Worm (Caenorhabditis elegans): Measurements from ENCODE around the gene jmjd-5.

The jmjd-5 gene

DNA sequence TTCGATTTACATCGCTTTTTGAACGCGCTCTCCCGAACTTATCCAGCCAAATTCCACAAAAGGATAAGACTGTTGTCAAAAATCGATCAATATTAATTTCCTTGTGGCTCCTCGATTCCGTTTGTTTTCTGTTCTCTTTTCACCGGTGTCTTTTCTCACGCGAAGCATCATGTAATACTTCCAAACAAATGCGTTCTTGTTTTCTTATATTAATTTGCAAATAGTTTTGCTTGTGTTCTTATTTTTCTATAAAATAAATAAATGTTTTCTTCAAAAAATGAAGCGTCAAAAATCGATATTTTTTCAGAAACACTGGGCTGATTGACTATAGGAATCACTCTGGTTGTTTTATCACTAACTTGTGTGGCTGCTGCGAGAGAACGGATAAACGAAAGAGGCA lies 13.7 kb upstream of the jmjd-5 start, which contains the start of gene math-33:
TSS of gene math-33 (plus strand) at position 301 of the 400 bp plus-strand sequence.
- TF ChIP-seq sea-2 (GFP tag; IDR thresholded peaks at IDR 0.05) = no peak
- no peak for TF ChIP-seq aptf-2 (GFP tag; conservative IDR thresholded peaks at IDR 0.05)
- no peak for TF ChIP-seq unc-62 (GFP tag; optimal IDR thresholded peaks at IDR 0.05)
- no peak for TF ChIP-seq cebp-2 (GFP tag; IDR thresholded peaks at IDR 0.05)
- TF ChIP-seq hmg-20 (GFP tag; IDR thresholded peaks at IDR 0.05) = no peak
- no peak for TF ChIP-seq chd-7 (tag; optimal IDR thresholded peaks at IDR 0.05)
- TF ChIP-seq mel-28 (tag; optimal IDR thresholded peaks at IDR 0.05; ENCODE audit: borderline replicate concordance) = no peak
- TF ChIP-seq dpl-1 (GFP tag; optimal IDR thresholded peaks at IDR 0.05) = no peak
- TF ChIP-seq C17E4.6 (GFP tag; IDR thresholded peaks at IDR 0.05) = no peak
- TF ChIP-seq ceh-79 (tag; optimal IDR thresholded peaks at IDR 0.05) = no peak
- no peak for TF ChIP-seq ccch-3 (GFP tag; optimal IDR thresholded peaks at IDR 0.05)
- no peak for TF ChIP-seq ztf-28 (GFP tag; IDR thresholded peaks at IDR 0.05)
- no peak for TF ChIP-seq attf-6 (GFP tag; IDR thresholded peaks at IDR 0.05)
- no peak for TF ChIP-seq C06A6.2 (GFP tag; conservative IDR thresholded peaks at IDR 0.05)
- no peak for TF ChIP-seq lin-40 (tag; optimal IDR thresholded peaks at IDR 0.05)
- no peak for TF ChIP-seq attf-5 (GFP tag; optimal IDR thresholded peaks at IDR 0.05)
- TF ChIP-seq atf-7 (tag; optimal IDR thresholded peaks at IDR 0.05) = no peak
- no peak for TF ChIP-seq cebp-1 (GFP tag; IDR thresholded peaks at IDR 0.05)
- TF ChIP-seq cebp-1 (tag; optimal IDR thresholded peaks at IDR 0.05) = no peak

ce11 chrV:11118179-11118725 lies 9.0 kb upstream of the jmjd-5 start:
- no peak for TF ChIP-seq chd-7 (tag; optimal IDR thresholded peaks at IDR 0.05)
- no peak for TF ChIP-seq egl-44 (GFP tag; IDR thresholded peaks at IDR 0.05)
- no peak for TF ChIP-seq rcor-1 (GFP tag; IDR thresholded peaks at IDR 0.05)
- TF ChIP-seq ztf-22 (GFP tag; optimal IDR thresholded peaks at IDR 0.05) = no peak
- no peak for TF ChIP-seq K12H6.12 (tag; optimal IDR thresholded peaks at IDR 0.05)
- TF ChIP-seq F22D6.2 (tag; optimal IDR thresholded peaks at IDR 0.05) = no peak
- TF ChIP-seq tlf-1 (GFP tag; optimal IDR thresholded peaks at IDR 0.05) = no peak
- no peak for TF ChIP-seq akir-1 (GFP tag; optimal IDR thresholded peaks at IDR 0.05)
- no peak for TF ChIP-seq tbx-9 (tag; optimal IDR thresholded peaks at IDR 0.05; ENCODE audit: borderline replicate concordance)
- peak; percentile 53 for TF ChIP-seq somi-1 (GFP tag; optimal IDR thresholded peaks at IDR 0.05)
- no peak for TF ChIP-seq ztf-6 (GFP tag; IDR thresholded peaks at IDR 0.05)
- no peak for TF ChIP-seq hlh-26 (GFP tag; conservative IDR thresholded peaks at IDR 0.05)
- TF ChIP-seq T26A5.8 (tag; optimal IDR thresholded peaks at IDR 0.05) = no peak
- TF ChIP-seq Y53G8AR.9 (GFP tag; conservative IDR thresholded peaks at IDR 0.05) = peak; percentile 38; the same call in 1 of the 2 replicates
- no peak for TF ChIP-seq zfh-2 (GFP tag; conservative IDR thresholded peaks at IDR 0.05)
- peak; percentile 20 for TF ChIP-seq lin-40 (tag; optimal IDR thresholded peaks at IDR 0.05)
- 0 out of 2 replicates have a peak, but pooled peaks have one; percentile 13 for TF ChIP-seq nfyb-1 (GFP tag; IDR thresholded peaks at IDR 0.05)
- no peak for TF ChIP-seq rpc-1 (optimal IDR thresholded peaks at IDR 0.05)
- no peak for TF ChIP-seq rpc-1 (tag; optimal IDR thresholded peaks at IDR 0.05)
- TF ChIP-seq D2030.7 (GFP tag; IDR thresholded peaks at IDR 0.05) = no peak
- TF ChIP-seq ztf-28 (GFP tag; IDR thresholded peaks at IDR 0.05) = no peak
- TF ChIP-seq let-526 (GFP tag; IDR thresholded peaks at IDR 0.05) = peak; percentile 51; the same call in 1 of the 2 replicates
- TF ChIP-seq lag-1 (GFP tag; IDR thresholded peaks at IDR 0.05) = no peak
- no peak for TF ChIP-seq ztf-3 (GFP tag; optimal IDR thresholded peaks at IDR 0.05)
- no peak for TF ChIP-seq ztf-25 (GFP tag; IDR thresholded peaks at IDR 0.05)
- no peak for TF ChIP-seq T07F8.4 (tag; optimal IDR thresholded peaks at IDR 0.05)
- TF ChIP-seq cebp-2 (GFP tag; IDR thresholded peaks at IDR 0.05) = no peak
- TF ChIP-seq B0336.3 (GFP tag; IDR thresholded peaks at IDR 0.05) = peak; percentile 41; the same call in 1 of the 2 replicates
- no peak for TF ChIP-seq hmg-20 (GFP tag; IDR thresholded peaks at IDR 0.05)
- no peak for TF ChIP-seq madf-10 (tag; optimal IDR thresholded peaks at IDR 0.05)
- TF ChIP-seq dox-1 (GFP tag; IDR thresholded peaks at IDR 0.05) = no peak
- TF ChIP-seq sptf-2 (GFP tag; optimal IDR thresholded peaks at IDR 0.05) = no peak
- TF ChIP-seq ekl-4 (GFP tag; IDR thresholded peaks at IDR 0.05) = no peak
- TF ChIP-seq Y95B8A.8 (GFP tag; IDR thresholded peaks at IDR 0.05) = no peak
- no peak for TF ChIP-seq nfya-2 (GFP tag; IDR thresholded peaks at IDR 0.05)

All from whole organism, young adult.